Worm (Caenorhabditis elegans) whole organism, late embryonic: ENCODE results near the gene F13A7.12.

Experiments used
- ama-1 ChIP-seq: fragments of 150-350 bp; optimal IDR thresholded peaks from 2 replicates; lab custom pipeline; 2014
- ceh-6 ChIP-seq: fragments of 200-800 bp; sonication (Bioruptor generic); optimal IDR thresholded peaks from 2 replicates; lab custom pipeline; 2018; ENCODE audit warnings: mild to moderate bottlenecking, missing genetic modification characterization, missing compliant biosample characterization
- ets-4 ChIP-seq: sonication (generic microtip); optimal IDR thresholded peaks from 2 replicates; lab custom pipeline; 2016; ENCODE audit warnings: missing genetic modification characterization, missing compliant biosample characterization
- fkh-10 ChIP-seq: fragments of 150-350 bp; optimal IDR thresholded peaks from 2 replicates; lab custom pipeline; 2014; ENCODE audit warnings: missing biosample characterization, missing genetic modification reagents, missing genetic modification characterization
- hlh-15 ChIP-seq: sonication (generic microtip); optimal IDR thresholded peaks from 2 replicates; lab custom pipeline; 2016; ENCODE audit warnings: missing genetic modification characterization, missing compliant biosample characterization
- hlh-30 ChIP-seq: sonication (generic microtip); optimal IDR thresholded peaks from 2 replicates; lab custom pipeline; 2017; ENCODE audit warnings: antibody characterized with exemption, missing genetic modification characterization, missing compliant biosample characterization; ENCODE audit not compliant: insufficient read depth
- nfya-1 ChIP-seq: sonication (generic microtip); optimal IDR thresholded peaks from 2 replicates; lab custom pipeline; 2017; ENCODE audit warnings: missing genetic modification characterization, mild to moderate bottlenecking, missing compliant biosample characterization, antibody characterized with exemption, moderate library complexity
- nhr-11 ChIP-seq: fragments of 150-350 bp; optimal IDR thresholded peaks from 2 replicates; lab custom pipeline; 2014; ENCODE audit warnings: missing biosample characterization, missing genetic modification characterization
- nhr-232 ChIP-seq: sonication (generic microtip); optimal IDR thresholded peaks from 2 replicates; lab custom pipeline; 2016; ENCODE audit warnings: missing genetic modification characterization, missing compliant biosample characterization
- sdc-2 ChIP-seq: sonication (generic microtip); optimal IDR thresholded peaks from 2 replicates; lab custom pipeline; 2016; ENCODE audit warnings: missing genotype, missing genetic modification characterization, missing compliant biosample characterization
- zip-5 ChIP-seq: sonication (generic microtip); optimal IDR thresholded peaks from 2 replicates; lab custom pipeline; 2016; ENCODE audit warnings: missing genetic modification characterization, missing compliant biosample characterization

DNA sequence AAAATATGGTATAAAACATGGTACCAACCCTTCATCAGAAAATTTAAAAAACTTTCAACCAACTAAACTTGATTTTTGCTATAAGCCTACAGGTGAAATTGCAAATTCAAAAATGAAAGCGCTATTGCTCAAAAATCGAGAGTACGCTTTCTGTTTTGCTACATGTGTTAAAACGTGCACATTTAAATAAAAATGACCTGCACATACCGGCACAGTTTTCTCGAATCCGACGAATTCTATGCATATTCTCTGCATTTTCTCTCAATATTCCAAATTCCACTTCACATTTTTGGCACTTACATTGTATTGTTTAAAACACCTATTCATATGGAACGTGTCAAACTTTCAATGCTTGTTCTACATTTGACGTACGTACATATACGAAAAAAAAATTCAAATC lies 14.7 kb downstream of the F13A7.12 start, which contains the start of gene srh-145:
- TF ChIP-seq hlh-15 (tag; lab: Kevin White, UChicago) (no peak), nfya-1 (no peak), nhr-232 (tag; lab: Kevin White, UChicago) (no peak), hlh-30 (tag; lab: Kevin White, UChicago) (no peak), nhr-11 (tag; lab: Kevin White, UChicago) (no peak), ceh-6 (GFP tag; lab: Kevin White, UChicago) (no peak), zip-5 (tag; lab: Kevin White, UChicago) (no peak), sdc-2 (no peak), ets-4 (tag; lab: Kevin White, UChicago) (no peak), fkh-10 (GFP tag; lab: Kevin White, UChicago) (no peak), ama-1 (lab: Kevin White, UChicago) (no peak)
